Fruit fly (Drosophila melanogaster) whole organism, prepupa: Measurements from ENCODE around the gene CG42784.

Experiments used
- CG11294 ChIP-seq: fragments of 200-800 bp; sonication (Bioruptor generic); IDR thresholded peaks from 2 replicates; pipeline ENCODE4 v1.3.6; 2022; ENCODE audit warnings: missing biosample characterization, missing genetic modification characterization
- CG11902 ChIP-seq: fragments of 200-800 bp; sonication (Bioruptor generic); optimal IDR thresholded peaks from 3 replicates; lab custom pipeline; 2016; ENCODE audit warnings: missing biosample characterization, missing genetic modification characterization
- CG15336 ChIP-seq: fragments of 200-800 bp; sonication (Bioruptor generic); IDR thresholded peaks from 2 replicates; pipeline ENCODE4 v1.3.6; 2022; ENCODE audit warnings: missing biosample characterization, missing genetic modification characterization
- CG1621 ChIP-seq: fragments of 200-800 bp; sonication (Bioruptor generic); optimal IDR thresholded peaks from 3 replicates; lab custom pipeline; 2018; ENCODE audit warnings: missing biosample characterization, mild to moderate bottlenecking, missing genetic modification characterization
- CG16779 ChIP-seq: fragments of 200-800 bp; sonication (Bioruptor generic); optimal IDR thresholded peaks from 3 replicates; lab custom pipeline; 2017; ENCODE audit warnings: missing biosample characterization, mild to moderate bottlenecking, missing genetic modification characterization
- CG31627 ChIP-seq: fragments of 200-800 bp; sonication (Bioruptor generic); optimal IDR thresholded peaks from 3 replicates; lab custom pipeline; 2016; ENCODE audit warnings: missing biosample characterization, missing genetic modification characterization
- CG32006 ChIP-seq: fragments of 200-800 bp; sonication (Bioruptor generic); optimal IDR thresholded peaks from 3 replicates; lab custom pipeline; 2017; ENCODE audit warnings: missing biosample characterization, mild to moderate bottlenecking, missing genetic modification characterization
- CG34406 ChIP-seq: fragments of 200-800 bp; sonication (Bioruptor generic); optimal IDR thresholded peaks from 3 replicates; lab custom pipeline; 2016; ENCODE audit warnings: missing biosample characterization, missing genetic modification characterization
- CG3919 ChIP-seq: fragments of 200-800 bp; sonication (Bioruptor generic); optimal IDR thresholded peaks from 3 replicates; lab custom pipeline; 2016; ENCODE audit warnings: missing biosample characterization, missing genetic modification characterization
- CG4318 ChIP-seq: fragments of 200-800 bp; sonication (Bioruptor generic); optimal IDR thresholded peaks from 3 replicates; lab custom pipeline; 2017; ENCODE audit warnings: missing biosample characterization, mild to moderate bottlenecking, missing genetic modification characterization
- CG6808 ChIP-seq: fragments of 200-800 bp; sonication (Bioruptor generic); optimal IDR thresholded peaks from 3 replicates; lab custom pipeline; 2017; ENCODE audit warnings: missing biosample characterization, missing genetic modification characterization, mild to moderate bottlenecking, moderate library complexity, missing genetic modification reagents
- CG6854 ChIP-seq: fragments of 200-800 bp; sonication (Bioruptor generic); optimal IDR thresholded peaks from 2 replicates; lab custom pipeline; 2017; ENCODE audit warnings: missing biosample characterization, mild to moderate bottlenecking, missing genetic modification characterization
- CG8119 ChIP-seq: fragments of 200-800 bp; sonication (Bioruptor generic); IDR thresholded peaks from 3 replicates; pipeline ENCODE4 v1.3.6; 2022; ENCODE audit warnings: missing biosample characterization, missing genetic modification characterization
- CG8319 ChIP-seq: fragments of 200-800 bp; sonication (Bioruptor generic); optimal IDR thresholded peaks from 3 replicates; lab custom pipeline; 2016; ENCODE audit warnings: missing biosample characterization, missing genetic modification characterization
- CG8632 ChIP-seq: fragments of 200-800 bp; sonication (Bioruptor generic); optimal IDR thresholded peaks from 3 replicates; lab custom pipeline; 2016; ENCODE audit warnings: missing biosample characterization, missing genetic modification characterization
- Ets21C ChIP-seq: fragments of 200-800 bp; sonication (Bioruptor generic); optimal IDR thresholded peaks from 3 replicates; lab custom pipeline; 2016; ENCODE audit warnings: missing biosample characterization, missing genetic modification characterization
- Ets96B ChIP-seq: fragments of 200-800 bp; optimal IDR thresholded peaks from 2 replicates; lab custom pipeline; 2019; ENCODE audit warnings: missing biosample characterization, mild to moderate bottlenecking, missing genetic modification characterization, moderate library complexity
- Gug ChIP-seq: fragments of 200-800 bp; sonication (Bioruptor generic); IDR thresholded peaks from 2 replicates; pipeline ENCODE4 v1.3.6; 2022; ENCODE audit warnings: missing biosample characterization, missing genetic modification characterization
- Hr4 ChIP-seq: fragments of 200-800 bp; sonication (Bioruptor generic); optimal IDR thresholded peaks from 3 replicates; lab custom pipeline; 2016; ENCODE audit warnings: missing biosample characterization, missing genetic modification characterization
- Lpt ChIP-seq: fragments of 200-800 bp; sonication (Bioruptor generic); optimal IDR thresholded peaks from 3 replicates; lab custom pipeline; 2016; ENCODE audit warnings: missing biosample characterization, missing genetic modification characterization
- Sox102F ChIP-seq: fragments of 200-800 bp; sonication (Bioruptor generic); optimal IDR thresholded peaks from 2 replicates; lab custom pipeline; 2016; ENCODE audit warnings: missing biosample characterization, mild to moderate bottlenecking, missing genetic modification characterization
- Sox14 ChIP-seq: fragments of 200-800 bp; sonication (Bioruptor generic); optimal IDR thresholded peaks from 3 replicates; lab custom pipeline; 2016; ENCODE audit warnings: missing biosample characterization, missing genetic modification characterization
- Sox15 ChIP-seq: fragments of 200-800 bp; sonication (Bioruptor generic); optimal IDR thresholded peaks from 3 replicates; lab custom pipeline; 2016; ENCODE audit warnings: missing biosample characterization, missing genetic modification characterization
- achi ChIP-seq: fragments of 200-800 bp; sonication (Bioruptor generic); optimal IDR thresholded peaks from 3 replicates; lab custom pipeline; 2016; ENCODE audit warnings: missing biosample characterization, missing genetic modification characterization
- cyc ChIP-seq: fragments of 200-800 bp; sonication (Bioruptor generic); optimal IDR thresholded peaks from 3 replicates; lab custom pipeline; 2016; ENCODE audit warnings: missing biosample characterization, missing genetic modification characterization
- dsx ChIP-seq: fragments of 200-800 bp; optimal IDR thresholded peaks from 3 replicates; lab custom pipeline; 2019; ENCODE audit warnings: missing biosample characterization, mild to moderate bottlenecking, missing genetic modification characterization, moderate library complexity; ENCODE audit not compliant: poor library complexity, severe bottlenecking
- esn ChIP-seq: fragments of 200-800 bp; sonication (Bioruptor generic); optimal IDR thresholded peaks from 2 replicates; lab custom pipeline; 2016; ENCODE audit warnings: missing biosample characterization, mild to moderate bottlenecking, missing genetic modification characterization, moderate library complexity
- fd59A ChIP-seq: fragments of 200-800 bp; sonication (Bioruptor generic); optimal IDR thresholded peaks from 2 replicates; lab custom pipeline; 2017; ENCODE audit warnings: missing biosample characterization, mild to moderate bottlenecking, missing genetic modification characterization, missing genetic modification reagents
- lz ChIP-seq: fragments of 200-800 bp; sonication (Bioruptor generic); optimal IDR thresholded peaks from 3 replicates; lab custom pipeline; 2016; ENCODE audit warnings: missing biosample characterization, missing genetic modification characterization
- salr ChIP-seq, 2 experiments: fragments of 200-800 bp; sonication (Bioruptor generic); optimal IDR thresholded peaks; 3 replicates each; lab custom pipeline; 2016 to 2018; ENCODE audit warnings: missing biosample characterization in 2 of 2, missing genetic modification characterization in 2 of 2, mild to moderate bottlenecking in 1 of 2
- svp ChIP-seq: fragments of 200-800 bp; sonication (Bioruptor generic); peaks from one replicate; lab custom pipeline; 2016; ENCODE audit warnings: missing biosample characterization, missing genetic modification characterization
- vri ChIP-seq: fragments of 200-800 bp; sonication (Bioruptor generic); optimal IDR thresholded peaks from 3 replicates; lab custom pipeline; 2016; ENCODE audit warnings: missing biosample characterization, mild to moderate bottlenecking, missing genetic modification characterization

Gene CG42784

dm6 chr2L:13532524-13532923 is 117.3 kb downstream of the CG42784 start, which contains the start of gene CG33645:
Gene CG33645 (plus strand): TSS chr2L:13532824.
- TF ChIP-seq CG3919 (GFP tag; lab: Kevin White, UChicago), result no peak
- no peak for TF ChIP-seq CG15336 (GFP tag; lab: Robert Waterston, UW)
- TF ChIP-seq fd59A (GFP tag; lab: Kevin White, UChicago), result no peak
- no peak for TF ChIP-seq CG8119 (GFP tag; lab: Robert Waterston, UW)
- no peak for TF ChIP-seq Hr4 (GFP tag; lab: Kevin White, UChicago)
- TF ChIP-seq CG4318 (GFP tag; lab: Kevin White, UChicago), result no peak
- TF ChIP-seq CG34406, result no peak
- no peak for TF ChIP-seq CG31627 (GFP tag; lab: Kevin White, UChicago)
- no peak for TF ChIP-seq esn (GFP tag; lab: Kevin White, UChicago)
- no peak for TF ChIP-seq CG6854 (GFP tag; lab: Kevin White, UChicago)
- TF ChIP-seq svp (GFP tag; lab: Kevin White, UChicago), result no peak
- no peak for TF ChIP-seq CG16779
- TF ChIP-seq CG8319 (GFP tag; lab: Kevin White, UChicago), result no peak

dm6 chr2L:13535678-13536077 is 120.4 kb downstream of the CG42784 start, which contains the start of gene CG15638:
Gene CG15638 (minus strand): TSS chr2L:13535778.
- no peak for TF ChIP-seq CG6808
- TF ChIP-seq CG32006 (GFP tag; lab: Kevin White, UChicago), result no peak
- TF ChIP-seq Sox15 (GFP tag; lab: Kevin White, UChicago), result no peak
- TF ChIP-seq achi (GFP tag; lab: Kevin White, UChicago), result no peak
- no peak for TF ChIP-seq Sox102F (GFP tag; lab: Kevin White, UChicago)
- no peak for TF ChIP-seq Ets96B (tag; lab: Kevin White, UChicago)
- no peak for TF ChIP-seq vri
- TF ChIP-seq lz (GFP tag; lab: Kevin White, UChicago), result no peak
- no peak for TF ChIP-seq CG11902 (GFP tag; lab: Kevin White, UChicago)
- TF ChIP-seq salr (GFP tag; optimal IDR thresholded peaks at IDR 0.05; lab: Kevin White, UChicago), result no peak

dm6 chr2L:13540704-13541103 is 125.5 kb downstream of the CG42784 start, which contains the start of gene CG16852:
Gene CG16852 (plus strand): TSS chr2L:13540751.
- TF ChIP-seq Hr4 (GFP tag; lab: Kevin White, UChicago), result no peak
- no peak for TF ChIP-seq Lpt (GFP tag; lab: Kevin White, UChicago)
- no peak for TF ChIP-seq achi (GFP tag; lab: Kevin White, UChicago)
- no peak for TF ChIP-seq cyc (GFP tag; lab: Kevin White, UChicago)
- no peak for TF ChIP-seq CG31627 (GFP tag; lab: Kevin White, UChicago)
- no peak for TF ChIP-seq CG8632
- TF ChIP-seq dsx (GFP tag; lab: Kevin White, UChicago), result no peak

- TF ChIP-seq CG4318 (GFP tag; lab: Kevin White, UChicago) (no peak), CG1621 (tag; lab: Kevin White, UChicago) (no peak), CG8319 (GFP tag; lab: Kevin White, UChicago) (no peak), Sox102F (GFP tag; lab: Kevin White, UChicago) (no peak)
Measured at dm6 chr2L:13541968-13542367, 126.7 kb downstream of the CG42784 start, which contains the start of gene CG16853. Gene CG16853 (plus strand): TSS chr2L:13542268.

- TF ChIP-seq fd59A (GFP tag; lab: Kevin White, UChicago), result no peak
- TF ChIP-seq CG31627 (GFP tag; lab: Kevin White, UChicago), result no peak
- no peak for TF ChIP-seq vri
- TF ChIP-seq CG11294 (GFP tag; lab: Robert Waterston, UW), result no peak
- no peak for TF ChIP-seq CG6808
- no peak for TF ChIP-seq CG8119 (GFP tag; lab: Robert Waterston, UW)
- TF ChIP-seq Ets21C (GFP tag; lab: Kevin White, UChicago), result no peak
- TF ChIP-seq Sox14 (GFP tag; lab: Kevin White, UChicago), result no peak
- TF ChIP-seq Gug, result no peak
Measured at dm6 chr2L:13542476-13542875, 127.2 kb downstream of the CG42784 start, which contains the start of gene CG9263. Gene CG9263 (minus strand): TSS chr2L:13542576.
